Worm (Caenorhabditis elegans) whole organism, L4 larva: ENCODE results near the gene T19C4.24.

Experiments used
- F10B5.3 ChIP-seq: sonication (generic microtip); optimal IDR thresholded peaks from 2 replicates; lab custom pipeline; 2016; ENCODE audit warnings: mild to moderate bottlenecking, missing genetic modification characterization, missing compliant biosample characterization
- F37D6.2 ChIP-seq: sonication (generic microtip); optimal IDR thresholded peaks from 2 replicates; lab custom pipeline; 2016; ENCODE audit warnings: mild to moderate bottlenecking, missing genetic modification characterization, missing compliant biosample characterization
- T20F7.1 ChIP-seq: fragments of 200-800 bp; sonication (Bioruptor generic); optimal IDR thresholded peaks from 2 replicates; lab custom pipeline; 2018; ENCODE audit warnings: mild to moderate bottlenecking, missing genetic modification characterization, missing compliant biosample characterization
- Y105C5A.15 ChIP-seq: fragments of 200-800 bp; sonication (Bioruptor generic); IDR thresholded peaks from 2 replicates; pipeline ENCODE4 v1.3.6; 2022; ENCODE audit warnings: missing genetic modification characterization, missing compliant biosample characterization
- aha-1 ChIP-seq: fragments of 150-350 bp; peaks from one replicate; lab custom pipeline; 2014; ENCODE audit warnings: missing biosample characterization, missing genetic modification characterization
- aly-2 ChIP-seq: sonication (generic microtip); optimal IDR thresholded peaks from 2 replicates; lab custom pipeline; 2018; ENCODE audit warnings: missing biosample characterization, missing genetic modification characterization
- ama-1 ChIP-seq: fragments of 150-350 bp; optimal IDR thresholded peaks from 2 replicates; lab custom pipeline; 2014; ENCODE audit warnings: inconsistent platforms, mixed read lengths
- arid-1 ChIP-seq: fragments of 200-800 bp; sonication (Bioruptor generic); conservative IDR thresholded peaks from 2 replicates; pipeline ENCODE4 v1.3.6; 2022; ENCODE audit warnings: missing genetic modification reagents, missing genetic modification characterization, missing compliant biosample characterization
- attf-4 ChIP-seq: sonication (generic microtip); optimal IDR thresholded peaks from 3 replicates; lab custom pipeline; 2017; ENCODE audit warnings: missing biosample characterization, missing genetic modification characterization
- ceh-28 ChIP-seq: fragments of 150-350 bp; optimal IDR thresholded peaks from 2 replicates; lab custom pipeline; 2014; ENCODE audit warnings: missing biosample characterization, missing genetic modification reagents, missing genetic modification characterization
- ceh-62 ChIP-seq: sonication (generic microtip); optimal IDR thresholded peaks from 2 replicates; lab custom pipeline; 2017; ENCODE audit warnings: missing biosample characterization, missing genetic modification characterization
- ces-1 ChIP-seq: fragments of 150-350 bp; sonication (generic microtip); optimal IDR thresholded peaks from 4 replicates; lab custom pipeline; 2014; ENCODE audit warnings: missing biosample characterization, missing genetic modification reagents, missing genetic modification characterization
- daf-12 ChIP-seq: fragments of 150-350 bp; optimal IDR thresholded peaks from 2 replicates; lab custom pipeline; 2014; ENCODE audit warnings: missing biosample characterization, missing genetic modification reagents, missing genetic modification characterization
- daf-16 ChIP-seq, 3 experiments: sonication (generic microtip); optimal IDR thresholded peaks; 2 replicates each; lab custom pipeline; 2016 to 2017; ENCODE audit warnings: missing genetic modification characterization in 3 of 3, missing genetic modification reagents in 3 of 3, mild to moderate bottlenecking in 2 of 3, missing compliant biosample characterization in 2 of 3, missing biosample characterization in 1 of 3, moderate library complexity in 1 of 3
- daf-19 ChIP-seq: fragments of 200-800 bp; sonication (Bioruptor generic); conservative IDR thresholded peaks from 2 replicates; pipeline ENCODE4 v1.3.6; 2022; ENCODE audit warnings: missing genetic modification characterization, missing compliant biosample characterization
- daf-8 ChIP-seq: fragments of 200-800 bp; sonication (Bioruptor generic); IDR thresholded peaks from 2 replicates; pipeline ENCODE4 v1.3.6; 2022; ENCODE audit warnings: missing genetic modification characterization, missing compliant biosample characterization
- dpl-1 ChIP-seq: fragments of 150-350 bp; optimal IDR thresholded peaks from 2 replicates; lab custom pipeline; 2014; ENCODE audit warnings: missing biosample characterization, missing genetic modification reagents, missing genetic modification characterization
- duxl-1 ChIP-seq: sonication (generic microtip); optimal IDR thresholded peaks from 2 replicates; lab custom pipeline; 2016; ENCODE audit warnings: mild to moderate bottlenecking, missing genetic modification characterization, moderate library complexity, missing compliant biosample characterization; ENCODE audit not compliant: poor library complexity
- dve-1 ChIP-seq: sonication (generic microtip); optimal IDR thresholded peaks from 2 replicates; lab custom pipeline; 2017; ENCODE audit warnings: antibody characterized with exemption, mild to moderate bottlenecking, missing genetic modification characterization, missing compliant biosample characterization; ENCODE audit not compliant: insufficient read depth
- egl-43 ChIP-seq: fragments of 200-800 bp; sonication (Bioruptor generic); IDR thresholded peaks from 2 replicates; pipeline ENCODE4 v1.3.6; 2022; ENCODE audit warnings: missing genetic modification reagents, missing genetic modification characterization, missing compliant biosample characterization
- fkh-10 ChIP-seq: fragments of 150-350 bp; optimal IDR thresholded peaks from 2 replicates; lab custom pipeline; 2014; ENCODE audit warnings: missing biosample characterization, missing genetic modification reagents, missing genetic modification characterization
- hlh-30 ChIP-seq: sonication (generic microtip); optimal IDR thresholded peaks from 2 replicates; lab custom pipeline; 2017; ENCODE audit warnings: antibody characterized with exemption, mild to moderate bottlenecking, missing genetic modification characterization, missing compliant biosample characterization; ENCODE audit not compliant: insufficient read depth
- hmg-1.1 ChIP-seq: fragments of 200-800 bp; sonication (Bioruptor generic); IDR thresholded peaks from 2 replicates; pipeline ENCODE4 v1.3.6; 2022; ENCODE audit warnings: missing genetic modification reagents, missing genetic modification characterization, missing compliant biosample characterization
- jun-1 ChIP-seq: fragments of 150-350 bp; optimal IDR thresholded peaks from 2 replicates; lab custom pipeline; 2014; ENCODE audit warnings: missing biosample characterization, missing genetic modification reagents, missing genetic modification characterization
- lim-7 ChIP-seq: fragments of 200-800 bp; sonication (Bioruptor generic); IDR thresholded peaks from 2 replicates; pipeline ENCODE4 v1.3.6; 2022; ENCODE audit warnings: missing genetic modification characterization, missing compliant biosample characterization
- lin-13 ChIP-seq: fragments of 150-350 bp; optimal IDR thresholded peaks from 2 replicates; lab custom pipeline; 2014; ENCODE audit warnings: missing biosample characterization, missing genetic modification reagents, missing genetic modification characterization
- lin-29 ChIP-seq: fragments of 200-800 bp; sonication (Bioruptor generic); IDR thresholded peaks from 2 replicates; pipeline ENCODE4 v1.3.6; 2022; ENCODE audit warnings: missing genetic modification reagents, missing genetic modification characterization, missing compliant biosample characterization
- lin-38 ChIP-seq: fragments of 200-800 bp; sonication (Bioruptor generic); IDR thresholded peaks from 2 replicates; pipeline ENCODE4 v1.3.6; 2022; ENCODE audit warnings: missing genetic modification reagents, missing genetic modification characterization, missing compliant biosample characterization
- madf-5 ChIP-seq, 2 experiments: fragments of 200-800 bp; sonication (Bioruptor generic); IDR thresholded peaks; 2 replicates each; pipeline ENCODE4 v1.3.6; 2022; ENCODE audit warnings: missing compliant biosample characterization in 2 of 2, missing genetic modification characterization in 2 of 2
- mdl-1 ChIP-seq, 2 experiments: fragments of 150-350 bp in 1 of 2; sonication (generic microtip) in 1 of 2; optimal IDR thresholded peaks; 2 replicates each; lab custom pipeline; 2014 to 2017; ENCODE audit warnings: missing biosample characterization in 2 of 2, missing genetic modification characterization in 2 of 2
- mep-1 ChIP-seq: fragments of 150-350 bp; sonication (generic microtip); optimal IDR thresholded peaks from 3 replicates; lab custom pipeline; 2014; ENCODE audit warnings: missing biosample characterization, missing genetic modification characterization
- mxl-2 ChIP-seq: fragments of 200-800 bp; sonication (Bioruptor generic); conservative IDR thresholded peaks from 2 replicates; pipeline ENCODE4 v1.3.6; 2022; ENCODE audit warnings: missing genetic modification reagents, missing genetic modification characterization, missing compliant biosample characterization
- mxl-3 ChIP-seq: fragments of 200-800 bp; sonication (Bioruptor generic); optimal IDR thresholded peaks from 2 replicates; lab custom pipeline; 2018; ENCODE audit warnings: mild to moderate bottlenecking, missing genetic modification characterization, missing compliant biosample characterization
- nhr-10 ChIP-seq: fragments of 150-350 bp; optimal IDR thresholded peaks from 2 replicates; lab custom pipeline; 2014; ENCODE audit warnings: missing biosample characterization, missing genetic modification characterization
- nhr-111 ChIP-seq: fragments of 200-800 bp; sonication (Bioruptor generic); optimal IDR thresholded peaks from 2 replicates; lab custom pipeline; 2018; ENCODE audit warnings: mild to moderate bottlenecking, missing genetic modification characterization, missing compliant biosample characterization
- nhr-25 ChIP-seq: sonication (generic microtip); optimal IDR thresholded peaks from 2 replicates; lab custom pipeline; 2017; ENCODE audit warnings: missing genetic modification characterization, mild to moderate bottlenecking, missing compliant biosample characterization, antibody characterized with exemption, moderate library complexity, borderline replicate concordance; ENCODE audit not compliant: insufficient read depth
- nhr-28 ChIP-seq: fragments of 150-350 bp; optimal IDR thresholded peaks from 2 replicates; lab custom pipeline; 2014; ENCODE audit warnings: missing biosample characterization, missing genetic modification characterization
- nhr-48 ChIP-seq: sonication (generic microtip); optimal IDR thresholded peaks from 2 replicates; lab custom pipeline; 2016; ENCODE audit warnings: mild to moderate bottlenecking, missing genetic modification characterization, missing compliant biosample characterization
- nhr-77 ChIP-seq: fragments of 150-350 bp; optimal IDR thresholded peaks from 2 replicates; lab custom pipeline; 2014; ENCODE audit warnings: missing biosample characterization, missing genetic modification characterization
- pha-4 ChIP-seq, 2 experiments: fragments of 150-350 bp in 1 of 2; fragments of 200-800 bp in 1 of 2; sonication (Bioruptor generic) in 1 of 2; IDR thresholded peaks in 1 of 2; optimal IDR thresholded peaks in 1 of 2; 2 replicates each; pipeline versions ENCODE4 v1.3.6 to Lab custom; 2014 to 2022; ENCODE audit warnings: missing genetic modification characterization in 2 of 2, missing genetic modification reagents in 2 of 2, missing biosample characterization in 1 of 2, missing compliant biosample characterization in 1 of 2
- php-3 ChIP-seq: fragments of 200-800 bp; sonication (Bioruptor generic); IDR thresholded peaks from 2 replicates; pipeline ENCODE4 v1.3.6; 2022; ENCODE audit warnings: missing genetic modification reagents, missing genetic modification characterization, missing compliant biosample characterization
- pqm-1 ChIP-seq: sonication (generic microtip); optimal IDR thresholded peaks from 2 replicates; lab custom pipeline; 2017; ENCODE audit warnings: missing biosample characterization, missing genetic modification characterization
- unc-62 ChIP-seq, 3 experiments: fragments of 150-350 bp in 1 of 3; sonication (generic microtip); optimal IDR thresholded peaks in 2 of 3; peaks in 1 of 3; 1 replicate in 1 of 3; 2 replicates in 2 of 3; lab custom pipeline; 2014 to 2017; ENCODE audit warnings: missing biosample characterization in 3 of 3, missing genetic modification characterization in 3 of 3, missing genetic modification reagents in 3 of 3, missing genotype in 1 of 3
- zag-1 ChIP-seq: fragments of 150-350 bp; optimal IDR thresholded peaks from 2 replicates; lab custom pipeline; 2014; ENCODE audit warnings: missing biosample characterization, missing genetic modification characterization
- zfp-3 ChIP-seq: fragments of 200-800 bp; sonication (Bioruptor generic); conservative IDR thresholded peaks from 2 replicates; pipeline ENCODE4 v1.3.6; 2022; ENCODE audit warnings: missing genetic modification reagents, missing genetic modification characterization, missing compliant biosample characterization
- zip-11 ChIP-seq: fragments of 200-800 bp; sonication (Bioruptor generic); IDR thresholded peaks from 2 replicates; pipeline ENCODE4 v1.3.6; 2022; ENCODE audit warnings: missing genetic modification characterization, missing compliant biosample characterization

The T19C4.24 gene

DNA sequence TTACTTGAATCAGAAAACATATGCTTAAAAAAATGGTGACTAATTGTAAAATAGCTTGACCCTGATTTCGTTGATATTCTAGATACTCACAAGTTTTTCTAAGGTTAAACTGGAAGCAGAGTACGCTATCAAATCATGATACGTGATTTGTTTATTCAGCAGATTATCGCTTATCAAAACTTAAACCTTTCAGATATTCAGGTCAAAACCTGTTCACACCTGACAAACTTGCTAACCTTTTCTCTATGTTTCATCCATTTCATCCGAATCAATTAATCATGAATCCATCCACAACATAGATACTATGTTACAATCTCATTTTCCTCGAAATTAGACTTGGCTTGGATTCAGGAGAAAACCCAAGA, 954 bp upstream of the T19C4.24 start (continued):
- TF ChIP-seq aly-2 (tag; lab: Kevin White, UChicago) (no peak), mxl-2 (no peak), dve-1 (tag; lab: Kevin White, UChicago) (no peak), unc-62 (GFP tag; optimal IDR thresholded peaks at IDR 0.05 in 1 of 2; lab: Kevin White, UChicago) (peak in 1 of 2 experiments; percentile 27), unc-62 (tag; optimal IDR thresholded peaks at IDR 0.05; lab: Kevin White, UChicago) (no peak), fkh-10 (GFP tag; lab: Kevin White, UChicago) (no peak), zfp-3 (peak; percentile 81; the same call in 1 of the 2 replicates), F37D6.2 (no peak), F10B5.3 (tag; lab: Kevin White, UChicago) (no peak), duxl-1 (tag; lab: Kevin White, UChicago) (no peak), T20F7.1 (GFP tag; lab: Kevin White, UChicago) (no peak), egl-43 (GFP tag; lab: Robert Waterston, UW) (no peak), lin-13 (no peak), nhr-77 (tag; lab: Kevin White, UChicago) (no peak), ceh-62 (tag; lab: Kevin White, UChicago) (no peak), nhr-25 (tag; lab: Kevin White, UChicago) (peak; percentile 62), arid-1 (GFP tag; lab: Robert Waterston, UW) (no peak), ceh-28 (no peak), jun-1 (tag; lab: Kevin White, UChicago) (no peak), pha-4 (GFP tag; IDR thresholded peaks at IDR 0.05; lab: Robert Waterston, UW) (no peak), pha-4 (tag; optimal IDR thresholded peaks at IDR 0.05; lab: Kevin White, UChicago) (no peak), hlh-30 (tag; lab: Kevin White, UChicago) (peak; percentile 30), aha-1 (tag; lab: Kevin White, UChicago) (peak; percentile 98), nhr-48 (tag; lab: Kevin White, UChicago) (peak; percentile 71), mxl-3 (no peak), nhr-111 (GFP tag; lab: Kevin White, UChicago) (no peak), mep-1 (peak; percentile 62), daf-16 (GFP tag; optimal IDR thresholded peaks at IDR 0.05; lab: Kevin White, UChicago) (no peak), daf-16 (tag; optimal IDR thresholded peaks at IDR 0.05; lab: Kevin White, UChicago) (no peak), daf-8 (GFP tag; lab: Robert Waterston, UW) (no peak), attf-4 (tag; lab: Kevin White, UChicago) (no peak), php-3 (GFP tag; lab: Robert Waterston, UW) (no peak)

DNA sequence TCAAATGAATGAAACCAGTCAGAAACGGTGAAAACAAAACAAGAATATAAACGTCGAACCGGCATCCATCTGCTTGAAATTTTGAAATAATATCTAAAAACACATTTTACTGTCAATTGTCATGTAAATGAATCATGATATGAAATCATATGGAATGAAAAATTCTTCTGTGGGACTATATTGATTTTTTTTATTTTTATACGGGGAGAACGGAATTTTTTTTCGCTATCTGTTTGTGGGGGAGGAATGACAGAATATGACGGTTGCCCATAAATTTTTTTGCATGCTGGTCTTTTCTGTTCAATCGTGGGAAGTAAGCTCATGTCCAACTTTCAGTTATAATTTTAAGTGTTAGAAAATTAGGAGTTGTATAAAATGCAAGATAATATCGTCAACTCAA, 2.1 kb downstream of the T19C4.24 start, which contains the start of gene C06H2.7:
Gene C06H2.7, minus strand, starts transcription at position 101 of the 400 bp plus-strand sequence.
- TF ChIP-seq mep-1 (no peak), pqm-1 (tag; lab: Kevin White, UChicago) (no peak), mdl-1 (tag; optimal IDR thresholded peaks at IDR 0.05; lab: Kevin White, UChicago) (no peak), madf-5 (GFP tag; IDR thresholded peaks at IDR 0.05; lab: Robert Waterston, UW) (no peak), zip-11 (no peak), lin-29 (GFP tag; lab: Robert Waterston, UW) (no peak), nhr-28 (tag; lab: Kevin White, UChicago) (no peak), hmg-1.1 (GFP tag; lab: Robert Waterston, UW) (no peak), daf-19 (GFP tag; lab: Robert Waterston, UW) (no peak), jun-1 (tag; lab: Kevin White, UChicago) (no peak), zfp-3 (no peak)

DNA sequence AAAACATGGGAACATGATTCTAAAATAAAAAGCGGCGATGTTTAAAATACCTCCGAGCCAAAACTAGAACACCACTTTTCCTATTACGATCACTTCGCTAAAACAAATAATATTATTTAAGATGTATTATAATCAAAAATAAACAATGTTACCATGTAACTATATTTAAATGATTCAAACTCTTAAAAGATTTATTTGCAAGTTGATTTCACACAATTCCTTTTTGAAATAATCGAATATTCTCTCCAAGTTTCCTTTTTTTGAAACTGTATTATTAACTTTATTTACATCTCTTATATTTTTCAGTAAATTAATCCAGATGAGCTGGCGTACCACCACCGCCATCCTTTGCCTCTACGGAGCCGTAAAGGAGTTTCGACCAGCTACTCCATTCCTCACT, 5.6 kb downstream of the T19C4.24 start, which contains the start of gene folt-1:
Gene folt-1, plus strand, starts transcription at position 301 of the 400 bp plus-strand sequence.
- no peak for TF ChIP-seq dpl-1 (GFP tag; lab: Kevin White, UChicago)
- TF ChIP-seq hlh-30 (tag; lab: Kevin White, UChicago): no peak
- TF ChIP-seq ceh-62 (tag; lab: Kevin White, UChicago): no peak
- no peak for TF ChIP-seq lin-38
- TF ChIP-seq lim-7 (GFP tag; lab: Robert Waterston, UW): no peak
- TF ChIP-seq nhr-48 (tag; lab: Kevin White, UChicago): no peak
- TF ChIP-seq ama-1: no peak
- TF ChIP-seq zag-1 (tag; lab: Kevin White, UChicago): no peak
- TF ChIP-seq nhr-10 (tag; lab: Kevin White, UChicago): no peak
- no peak for TF ChIP-seq ces-1 (GFP tag; lab: Kevin White, UChicago)
- TF ChIP-seq daf-12 (tag; lab: Kevin White, UChicago): no peak
- no peak for TF ChIP-seq dve-1 (tag; lab: Kevin White, UChicago)
- TF ChIP-seq Y105C5A.15 (GFP tag; lab: Robert Waterston, UW): no peak
